Worm (Caenorhabditis elegans): ENCODE measurements around the gene iff-1.
A peak's percentile ranks its signal among the peaks of the same experiment; 100 is the strongest.

iff-1 gene

ce11 chrIII:9780665-9781304 is 33.8 kb upstream of the iff-1 start, which contains the start of gene vha-1:
Gene vha-1, plus strand, starts transcription at chrIII:9781254.
- TF ChIP-seq egrh-3 (GFP tag; IDR thresholded peaks at IDR 0.05), result peak; percentile 26; the same call in 1 of the 2 replicates
- no peak for TF ChIP-seq mxl-1 (tag; optimal IDR thresholded peaks at IDR 0.05)
- peak; percentile 87 for TF ChIP-seq ceh-27 (GFP tag; optimal IDR thresholded peaks at IDR 0.05)
- no peak for TF ChIP-seq F22D6.2 (tag; optimal IDR thresholded peaks at IDR 0.05)
- no peak for TF ChIP-seq B0019.2 (GFP tag; conservative IDR thresholded peaks at IDR 0.05)
- TF ChIP-seq K11D2.4 (GFP tag; IDR thresholded peaks at IDR 0.05), result peak; percentile 40; the same call in 1 of the 2 replicates
- peak; percentile 27 for TF ChIP-seq efl-1 (GFP tag; optimal IDR thresholded peaks at IDR 0.05)
- peak; percentile 8 for TF ChIP-seq atf-7 (tag; optimal IDR thresholded peaks at IDR 0.05)
- TF ChIP-seq Y53F4B.3 (GFP tag; IDR thresholded peaks at IDR 0.05), result no peak
- no peak for TF ChIP-seq T07F8.4 (tag; optimal IDR thresholded peaks at IDR 0.05)
- peak; percentile 26 for TF ChIP-seq ZK185.1 (tag; optimal IDR thresholded peaks at IDR 0.05; ENCODE audit: poor library complexity, severe bottlenecking)
- TF ChIP-seq hlh-26 (GFP tag; conservative IDR thresholded peaks at IDR 0.05), result no peak
- TF ChIP-seq unc-62 (GFP tag; optimal IDR thresholded peaks at IDR 0.05), result peak; percentile 18
- TF ChIP-seq tbp1 (GFP tag; optimal IDR thresholded peaks at IDR 0.05), result peak; percentile 62
- peak; percentile 41; the same call in 1 of the 2 replicates for TF ChIP-seq hmg-1.2 (GFP tag; IDR thresholded peaks at IDR 0.05)
- TF ChIP-seq ama-1 (optimal IDR thresholded peaks at IDR 0.05), result peak; percentile 55
- TF ChIP-seq ama-1 (GFP tag; optimal IDR thresholded peaks at IDR 0.05), result peak in 1 of 2 experiments; percentile 4
- no peak for TF ChIP-seq nfya-1 (tag; optimal IDR thresholded peaks at IDR 0.05; ENCODE audit: borderline replicate concordance, insufficient read depth)
- TF ChIP-seq F37B4.10 (GFP tag; IDR thresholded peaks at IDR 0.05), result no peak
- TF ChIP-seq Y79H2A.3 (GFP tag; conservative IDR thresholded peaks at IDR 0.05), result no peak
- no peak for TF ChIP-seq B0261.1 (tag; optimal IDR thresholded peaks at IDR 0.05)
- no peak for TF ChIP-seq Y56A3A.18 (GFP tag; IDR thresholded peaks at IDR 0.05)
- TF ChIP-seq C06A6.2 (GFP tag; conservative IDR thresholded peaks at IDR 0.05), result no peak; the same call in 1 of the 2 replicates
- no peak for TF ChIP-seq fkh-3 (tag; optimal IDR thresholded peaks at IDR 0.05)
- peak; percentile 43 for TF ChIP-seq lsy-27 (tag; optimal IDR thresholded peaks at IDR 0.05; ENCODE audit: borderline replicate concordance, insufficient read depth)
- TF ChIP-seq egl-18 (GFP tag; IDR thresholded peaks at IDR 0.05), result no peak
- TF ChIP-seq B0035.1 (tag; optimal IDR thresholded peaks at IDR 0.05), result no peak
- TF ChIP-seq F39B2.1 (GFP tag; IDR thresholded peaks at IDR 0.05), result no peak
- TF ChIP-seq lin-26 (GFP tag; IDR thresholded peaks at IDR 0.05), result peak; percentile 75
- peak; percentile 31 for TF ChIP-seq somi-1 (GFP tag; optimal IDR thresholded peaks at IDR 0.05)
- peak; percentile 77 for TF ChIP-seq ceh-100 (GFP tag; IDR thresholded peaks at IDR 0.05)
- TF ChIP-seq nhr-120 (GFP tag; IDR thresholded peaks at IDR 0.05), result no peak
- no peak for TF ChIP-seq ztf-28 (GFP tag; IDR thresholded peaks at IDR 0.05)
- peak; percentile 87 to 91 for TF ChIP-seq let-607 (tag; optimal IDR thresholded peaks at IDR 0.05)
- TF ChIP-seq him-1 (tag; optimal IDR thresholded peaks at IDR 0.05), result no peak
- TF ChIP-seq dox-1 (GFP tag; IDR thresholded peaks at IDR 0.05), result peak; percentile 88
- TF ChIP-seq xnd-1 (tag; optimal IDR thresholded peaks at IDR 0.05), result no peak
- TF ChIP-seq attf-6 (GFP tag; IDR thresholded peaks at IDR 0.05), result no peak
- no peak for TF ChIP-seq mel-28 (tag; optimal IDR thresholded peaks at IDR 0.05; ENCODE audit: borderline replicate concordance)
- TF ChIP-seq ets-4 (GFP tag; optimal IDR thresholded peaks at IDR 0.05), result peak; percentile 34
- no peak for TF ChIP-seq rpc-1 (optimal IDR thresholded peaks at IDR 0.05)
- no peak for TF ChIP-seq rpc-1 (tag; optimal IDR thresholded peaks at IDR 0.05)
- no peak for TF ChIP-seq tbx-9 (tag; optimal IDR thresholded peaks at IDR 0.05; ENCODE audit: borderline replicate concordance)
- peak; percentile 38; the same call in 1 of the 2 replicates for TF ChIP-seq madf-6 (GFP tag; IDR thresholded peaks at IDR 0.05)
- TF ChIP-seq ceh-91 (GFP tag; IDR thresholded peaks at IDR 0.05), result no peak
- no peak for TF ChIP-seq zim-3 (tag; optimal IDR thresholded peaks at IDR 0.05)
- peak; percentile 97 for TF ChIP-seq mcd-1 (GFP tag; IDR thresholded peaks at IDR 0.05)
- TF ChIP-seq F23B12.7 (tag; optimal IDR thresholded peaks at IDR 0.05; ENCODE audit: insufficient read depth), result peak; percentile 54

Measured in whole organism, young adult.